Fruit fly (Drosophila melanogaster) whole organism: Measurements from ENCODE around the gene CG34447.

Source experiments
- CG8478 ChIP-seq: fragments of >200 bp; optimal IDR thresholded peaks from 2 replicates; lab custom pipeline; 2018; ENCODE audit warnings: inconsistent platforms
- Dll ChIP-seq: fragments of >200 bp; optimal IDR thresholded peaks from 2 replicates; lab custom pipeline; 2017
- EcR ChIP-seq, 2 experiments: fragments of >200 bp; optimal IDR thresholded peaks; 2 replicates each; lab custom pipeline; 2017; ENCODE audit warnings: missing biosample characterization in 2 of 2, missing genetic modification characterization in 2 of 2, missing genetic modification reagents in 2 of 2
- pan ChIP-seq: fragments of >200 bp; optimal IDR thresholded peaks from 2 replicates; lab custom pipeline; 2017
- psq ChIP-seq: fragments of >200 bp; optimal IDR thresholded peaks from 2 replicates; lab custom pipeline; 2017
- usp ChIP-seq: fragments of >200 bp; optimal IDR thresholded peaks from 2 replicates; lab custom pipeline; 2017; ENCODE audit warnings: missing biosample characterization, missing genetic modification characterization, mixed read lengths

CG34447 gene

DNA sequence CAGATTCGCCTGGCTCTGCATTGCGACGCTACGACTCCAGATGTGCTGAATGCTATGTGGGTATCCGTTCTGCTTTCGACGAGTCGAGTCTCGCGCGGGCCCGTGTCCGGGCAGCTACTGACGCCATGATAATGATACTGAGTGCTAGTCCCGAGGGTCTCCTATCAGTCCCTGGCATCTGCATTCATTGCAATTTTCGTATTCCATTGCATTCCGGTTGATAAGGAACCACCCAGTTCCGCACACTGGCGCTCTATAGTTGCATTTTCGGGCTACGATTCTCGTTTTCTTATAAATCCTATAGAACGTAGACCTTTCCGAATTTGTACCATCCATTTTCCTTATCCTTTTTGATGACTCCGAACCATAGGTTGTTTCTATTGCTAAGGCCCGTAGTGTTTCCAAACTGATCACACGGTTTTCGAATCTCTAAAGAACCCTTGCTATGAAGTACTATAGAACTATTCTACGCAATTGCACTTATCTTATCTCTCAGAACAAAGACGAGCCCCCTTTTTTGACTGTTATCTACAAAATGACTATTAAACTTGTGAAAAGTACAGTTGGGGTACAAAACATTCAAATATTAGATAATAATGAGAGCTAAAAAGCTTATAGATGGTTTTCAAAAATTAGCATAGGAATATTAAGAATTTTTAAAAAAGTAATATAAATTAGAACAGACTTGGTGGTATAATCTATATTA is 48.3 kb downstream of the CG34447 start, which contains the start of gene CG3597:
Gene CG3597 (minus strand): TSS at position 119 of the 706 bp plus-strand sequence.
- TF ChIP-seq CG8478 (lab: Kevin White, UChicago), result no peak
- TF ChIP-seq pan (lab: Kevin White, UChicago), result no peak
- no peak for TF ChIP-seq EcR (GFP tag; optimal IDR thresholded peaks at IDR 0.05; lab: Kevin White, UChicago)
- no peak for TF ChIP-seq psq (lab: Kevin White, UChicago)
- TF ChIP-seq Dll, result no peak
- no peak for TF ChIP-seq usp

dm6 chr2L:2370352-2370751 is 49.5 kb downstream of the CG34447 start:
- TF ChIP-seq Dll (no peak), psq (lab: Kevin White, UChicago) (no peak), pan (lab: Kevin White, UChicago) (no peak), EcR (GFP tag; optimal IDR thresholded peaks at IDR 0.05; lab: Kevin White, UChicago) (no peak), usp (no peak), CG8478 (lab: Kevin White, UChicago) (no peak)
